Worm (Caenorhabditis elegans): ENCODE data around the gene gfm-1.

- TF ChIP-seq hmbx-1 (tag; optimal IDR thresholded peaks at IDR 0.05) (no peak), ceh-36 (tag; optimal IDR thresholded peaks at IDR 0.05) (no peak), aly-1 (tag; optimal IDR thresholded peaks at IDR 0.05) (no peak), scrt-1 (GFP tag; IDR thresholded peaks at IDR 0.05) (no peak), tbx-37 (GFP tag; conservative IDR thresholded peaks at IDR 0.05) (no peak), ama-1 (optimal IDR thresholded peaks at IDR 0.05) (no peak), ets-7 (tag; optimal IDR thresholded peaks at IDR 0.05) (no peak), flt-1 (GFP tag; IDR thresholded peaks at IDR 0.05) (no peak), sea-1 (GFP tag; conservative IDR thresholded peaks at IDR 0.05) (no peak), B0310.2 (tag; optimal IDR thresholded peaks at IDR 0.05) (no peak), tbx-11 (GFP tag; IDR thresholded peaks at IDR 0.05) (no peak), tra-4 (tag; optimal IDR thresholded peaks at IDR 0.05) (no peak)
These were observed 33.5 kb upstream of the gfm-1 start, which contains the start of the genes Y81G3A.1 and gcn-2 for ce11 chrII:13083752-13084214.
